Worm (Caenorhabditis elegans) whole organism, young adult: ENCODE results near the gene pfd-5.

Experiments used
- B0019.2 ChIP-seq: fragments of 200-800 bp; sonication (Bioruptor generic); conservative IDR thresholded peaks from 2 replicates; pipeline ENCODE4 v1.3.6; 2022; ENCODE audit warnings: missing genetic modification reagents, missing genetic modification characterization, missing compliant biosample characterization
- B0336.3 ChIP-seq: fragments of 200-800 bp; sonication (Bioruptor generic); IDR thresholded peaks from 2 replicates; pipeline ENCODE4 v1.3.6; 2022; ENCODE audit warnings: missing genetic modification characterization, missing compliant biosample characterization
- C06A6.2 ChIP-seq: fragments of 200-800 bp; sonication (Bioruptor generic); conservative IDR thresholded peaks from 2 replicates; pipeline ENCODE4 v1.3.6; 2022; ENCODE audit warnings: missing genetic modification characterization, missing compliant biosample characterization
- D2030.7 ChIP-seq: fragments of 200-800 bp; sonication (Bioruptor generic); IDR thresholded peaks from 2 replicates; pipeline ENCODE4 v1.3.6; 2022; ENCODE audit warnings: missing genetic modification reagents, missing genetic modification characterization, missing compliant biosample characterization
- F10E7.11 ChIP-seq: sonication (generic microtip); optimal IDR thresholded peaks from 2 replicates; lab custom pipeline; 2017; ENCODE audit warnings: mild to moderate bottlenecking, missing genetic modification characterization, moderate library complexity, missing compliant biosample characterization
- F23B12.7 ChIP-seq: sonication (generic microtip); optimal IDR thresholded peaks from 2 replicates; lab custom pipeline; 2017; ENCODE audit warnings: missing genetic modification characterization, mild to moderate bottlenecking, missing compliant biosample characterization, antibody characterized with exemption, moderate library complexity; ENCODE audit not compliant: insufficient read depth
- F49E8.2 ChIP-seq: sonication (generic microtip); optimal IDR thresholded peaks from 3 replicates; lab custom pipeline; 2017; ENCODE audit warnings: missing genetic modification characterization, mild to moderate bottlenecking, missing compliant biosample characterization, antibody characterized with exemption, moderate library complexity; ENCODE audit not compliant: insufficient read depth
- F52B5.7 ChIP-seq: sonication (generic microtip); optimal IDR thresholded peaks from 2 replicates; lab custom pipeline; 2016; ENCODE audit warnings: mild to moderate bottlenecking, missing genetic modification characterization, missing compliant biosample characterization
- F55B11.4 ChIP-seq: sonication (generic microtip); optimal IDR thresholded peaks from 2 replicates; lab custom pipeline; 2016; ENCODE audit warnings: missing compliant biosample characterization, missing genetic modification characterization, borderline replicate concordance; ENCODE audit not compliant: insufficient read depth
- F57A8.1 ChIP-seq: fragments of 200-800 bp; sonication (Bioruptor generic); optimal IDR thresholded peaks from 2 replicates; lab custom pipeline; 2018; ENCODE audit warnings: mild to moderate bottlenecking, missing genetic modification characterization, moderate library complexity, missing compliant biosample characterization
- K11D2.4 ChIP-seq: fragments of 200-800 bp; sonication (Bioruptor generic); IDR thresholded peaks from 2 replicates; pipeline ENCODE4 v1.3.6; 2022; ENCODE audit warnings: missing genetic modification reagents, missing genetic modification characterization, missing compliant biosample characterization
- K12H6.12 ChIP-seq: fragments of 200-800 bp; sonication (Bioruptor generic); optimal IDR thresholded peaks from 2 replicates; lab custom pipeline; 2018; ENCODE audit warnings: mild to moderate bottlenecking, missing genetic modification characterization, missing compliant biosample characterization
- T26A5.8 ChIP-seq: sonication (generic microtip); optimal IDR thresholded peaks from 2 replicates; lab custom pipeline; 2016; ENCODE audit warnings: missing genetic modification characterization, missing compliant biosample characterization
- Y56A3A.18 ChIP-seq: fragments of 200-800 bp; sonication (Bioruptor generic); IDR thresholded peaks from 2 replicates; pipeline ENCODE4 v1.3.6; 2022; ENCODE audit warnings: missing genetic modification reagents, missing genetic modification characterization, missing compliant biosample characterization
- ZK185.1 ChIP-seq: sonication (generic microtip); optimal IDR thresholded peaks from 2 replicates; lab custom pipeline; 2016; ENCODE audit warnings: mild to moderate bottlenecking, missing genetic modification characterization, missing compliant biosample characterization; ENCODE audit not compliant: poor library complexity, severe bottlenecking
- akir-1 ChIP-seq: fragments of 200-800 bp; sonication (Bioruptor generic); optimal IDR thresholded peaks from 2 replicates; lab custom pipeline; 2018; ENCODE audit warnings: mild to moderate bottlenecking, missing genetic modification characterization, moderate library complexity, missing compliant biosample characterization
- bed-1 ChIP-seq: fragments of 200-800 bp; sonication (Bioruptor generic); IDR thresholded peaks from 2 replicates; pipeline ENCODE4 v1.3.6; 2022; ENCODE audit warnings: missing genetic modification reagents, missing genetic modification characterization, missing compliant biosample characterization
- ccch-3 ChIP-seq: fragments of 200-800 bp; sonication (Bioruptor generic); optimal IDR thresholded peaks from 2 replicates; lab custom pipeline; 2018; ENCODE audit warnings: mild to moderate bottlenecking, missing genetic modification characterization, missing compliant biosample characterization
- ceh-100 ChIP-seq: fragments of 200-800 bp; sonication (Bioruptor generic); IDR thresholded peaks from 2 replicates; pipeline ENCODE4 v1.3.6; 2022; ENCODE audit warnings: missing genetic modification reagents, missing genetic modification characterization, missing compliant biosample characterization
- ceh-27 ChIP-seq: fragments of 200-800 bp; sonication (Bioruptor generic); optimal IDR thresholded peaks from 2 replicates; lab custom pipeline; 2018; ENCODE audit warnings: mild to moderate bottlenecking, missing genetic modification characterization, moderate library complexity, missing compliant biosample characterization
- ceh-40 ChIP-seq: fragments of 200-800 bp; sonication (Bioruptor generic); IDR thresholded peaks from 2 replicates; pipeline ENCODE4 v1.3.6; 2022; ENCODE audit warnings: missing genetic modification characterization, missing compliant biosample characterization
- chd-7 ChIP-seq: sonication (generic microtip); optimal IDR thresholded peaks from 2 replicates; lab custom pipeline; 2016; ENCODE audit warnings: mild to moderate bottlenecking, missing genetic modification characterization, moderate library complexity, missing compliant biosample characterization
- dpl-1 ChIP-seq: fragments of 150-350 bp; optimal IDR thresholded peaks from 2 replicates; lab custom pipeline; 2014; ENCODE audit warnings: missing biosample characterization, missing genetic modification reagents, missing genetic modification characterization
- egrh-3 ChIP-seq: fragments of 200-800 bp; sonication (Bioruptor generic); IDR thresholded peaks from 2 replicates; pipeline ENCODE4 v1.3.6; 2022; ENCODE audit warnings: missing genetic modification reagents, missing genetic modification characterization, missing compliant biosample characterization
- ets-4 ChIP-seq: fragments of 200-800 bp; sonication (Bioruptor generic); optimal IDR thresholded peaks from 2 replicates; lab custom pipeline; 2018; ENCODE audit warnings: mild to moderate bottlenecking, missing genetic modification characterization, missing compliant biosample characterization
- fkh-3 ChIP-seq: sonication (generic microtip); optimal IDR thresholded peaks from 2 replicates; lab custom pipeline; 2016; ENCODE audit warnings: mild to moderate bottlenecking, missing genetic modification characterization, missing compliant biosample characterization
- gei-17 ChIP-seq: fragments of 200-800 bp; sonication (Bioruptor generic); optimal IDR thresholded peaks from 2 replicates; lab custom pipeline; 2018; ENCODE audit warnings: mild to moderate bottlenecking, missing genetic modification characterization, missing compliant biosample characterization
- hlh-26 ChIP-seq: fragments of 200-800 bp; sonication (Bioruptor generic); conservative IDR thresholded peaks from 2 replicates; pipeline ENCODE4 v1.3.6; 2022; ENCODE audit warnings: missing genetic modification reagents, missing genetic modification characterization, missing compliant biosample characterization
- hrde-1 ChIP-seq: sonication (generic microtip); optimal IDR thresholded peaks from 2 replicates; lab custom pipeline; 2016; ENCODE audit warnings: missing genetic modification characterization, mild to moderate bottlenecking, missing compliant biosample characterization, moderate library complexity, missing genotype, missing genetic modification reagents, borderline replicate concordance
- let-607 ChIP-seq, 2 experiments: fragments of 200-800 bp in 1 of 2; sonication (Bioruptor generic) in 1 of 2; sonication (generic microtip) in 1 of 2; optimal IDR thresholded peaks; 2 replicates each; lab custom pipeline; 2016 to 2018; ENCODE audit warnings: mild to moderate bottlenecking in 2 of 2, missing compliant biosample characterization in 2 of 2, missing genetic modification characterization in 2 of 2, moderate library complexity in 2 of 2, missing genotype in 1 of 2
- lin-35 ChIP-seq, 3 experiments: fragments of 150-350 bp in 2 of 3; sonication (generic microtip) in 1 of 3; optimal IDR thresholded peaks; 2 replicates each; lab custom pipeline; 2014 to 2018; ENCODE audit warnings: missing biosample characterization in 3 of 3, missing genetic modification characterization in 3 of 3, missing genetic modification reagents in 3 of 3
- lin-40 ChIP-seq: sonication (generic microtip); optimal IDR thresholded peaks from 2 replicates; lab custom pipeline; 2016; ENCODE audit warnings: missing genetic modification characterization, mild to moderate bottlenecking, missing compliant biosample characterization, missing genotype, missing genetic modification reagents
- lsl-1 ChIP-seq: fragments of 200-800 bp; sonication (Bioruptor generic); optimal IDR thresholded peaks from 2 replicates; lab custom pipeline; 2018; ENCODE audit warnings: mild to moderate bottlenecking, missing genetic modification characterization, moderate library complexity, missing compliant biosample characterization
- madf-3 ChIP-seq: fragments of 200-800 bp; sonication (Bioruptor generic); IDR thresholded peaks from 2 replicates; pipeline ENCODE4 v1.3.6; 2022; ENCODE audit warnings: missing genetic modification reagents, missing genetic modification characterization, missing compliant biosample characterization
- mcd-1 ChIP-seq: fragments of 200-800 bp; sonication (Bioruptor generic); IDR thresholded peaks from 2 replicates; pipeline ENCODE4 v1.3.6; 2022; ENCODE audit warnings: missing genetic modification reagents, missing genetic modification characterization, missing compliant biosample characterization
- nhr-27 ChIP-seq: fragments of 200-800 bp; sonication (Bioruptor generic); optimal IDR thresholded peaks from 2 replicates; lab custom pipeline; 2018; ENCODE audit warnings: mild to moderate bottlenecking, missing genetic modification characterization, moderate library complexity, missing compliant biosample characterization
- nhr-90 ChIP-seq: sonication (generic microtip); optimal IDR thresholded peaks from 2 replicates; lab custom pipeline; 2016; ENCODE audit warnings: missing genotype, mild to moderate bottlenecking, missing genetic modification characterization, missing compliant biosample characterization
- repo-1 ChIP-seq: sonication (generic microtip); optimal IDR thresholded peaks from 2 replicates; lab custom pipeline; 2017; ENCODE audit warnings: mild to moderate bottlenecking, missing genetic modification characterization, missing compliant biosample characterization
- snpc-3.4 ChIP-seq: sonication (generic microtip); optimal IDR thresholded peaks from 2 replicates; lab custom pipeline; 2017; ENCODE audit warnings: missing genetic modification characterization, mild to moderate bottlenecking, missing compliant biosample characterization, antibody characterized with exemption, moderate library complexity, missing genotype, missing genetic modification reagents
- somi-1 ChIP-seq: fragments of 200-800 bp; sonication (Bioruptor generic); optimal IDR thresholded peaks from 2 replicates; lab custom pipeline; 2018; ENCODE audit warnings: mild to moderate bottlenecking, missing genetic modification characterization, missing compliant biosample characterization
- sptf-2 ChIP-seq: fragments of 200-800 bp; sonication (Bioruptor generic); optimal IDR thresholded peaks from 2 replicates; lab custom pipeline; 2018; ENCODE audit warnings: mild to moderate bottlenecking, missing genetic modification characterization, missing compliant biosample characterization
- tlf-1 ChIP-seq: fragments of 200-800 bp; sonication (Bioruptor generic); optimal IDR thresholded peaks from 2 replicates; lab custom pipeline; 2018; ENCODE audit warnings: mild to moderate bottlenecking, missing genetic modification characterization, missing compliant biosample characterization
- unc-130 ChIP-seq: sonication (generic microtip); optimal IDR thresholded peaks from 2 replicates; lab custom pipeline; 2016; ENCODE audit warnings: missing genetic modification reagents, missing genetic modification characterization, missing compliant biosample characterization
- xnd-1 ChIP-seq: sonication (generic microtip); optimal IDR thresholded peaks from 2 replicates; lab custom pipeline; 2016; ENCODE audit warnings: missing genotype, missing genetic modification reagents, missing genetic modification characterization, missing compliant biosample characterization
- zfh-2 ChIP-seq: fragments of 200-800 bp; sonication (Bioruptor generic); conservative IDR thresholded peaks from 2 replicates; pipeline ENCODE4 v1.3.6; 2022; ENCODE audit warnings: missing genetic modification reagents, missing genetic modification characterization, missing compliant biosample characterization
- ztf-25 ChIP-seq: fragments of 200-800 bp; sonication (Bioruptor generic); IDR thresholded peaks from 2 replicates; pipeline ENCODE4 v1.3.6; 2022; ENCODE audit warnings: missing genetic modification reagents, missing genetic modification characterization, missing compliant biosample characterization

pfd-5 gene

ce11 chrIII:7181822-7182221, 16.9 kb downstream of the pfd-5 start, which contains the start of gene epg-4 (continued):
- TF ChIP-seq egrh-3 (GFP tag; lab: Robert Waterston, UW) (no peak), nhr-90 (tag; lab: Kevin White, UChicago) (peak; percentile 28), tlf-1 (GFP tag; lab: Kevin White, UChicago) (peak; percentile 49), B0336.3 (GFP tag; lab: Robert Waterston, UW) (peak; percentile 70), madf-3 (GFP tag; lab: Robert Waterston, UW) (peak; percentile 81)

DNA sequence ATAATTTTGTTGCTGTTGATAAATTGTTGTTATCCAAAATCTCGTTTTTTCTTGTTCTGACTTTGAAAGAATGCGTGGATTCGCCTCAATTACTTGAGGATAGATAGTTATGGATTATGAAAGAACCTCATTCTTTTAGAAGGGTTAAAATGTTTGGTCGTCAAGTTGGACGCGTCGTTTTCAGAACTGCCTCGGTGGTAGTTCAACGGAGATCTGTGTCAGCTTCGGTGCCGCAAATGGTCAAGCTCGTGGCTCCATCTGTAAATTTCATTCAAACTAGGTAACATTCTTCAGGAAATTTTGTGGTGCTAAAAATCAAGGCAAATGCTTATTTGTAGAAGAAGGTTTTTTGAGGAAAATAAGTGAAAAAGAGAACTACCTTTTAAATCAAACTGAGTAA, 18.1 kb downstream of the pfd-5 start, which contains the start of gene ndab-2:
TSS of gene ndab-2 (plus strand) at position 140 of the 400 bp plus-strand sequence.
- no peak for TF ChIP-seq F52B5.7 (tag; lab: Kevin White, UChicago)
- no peak for TF ChIP-seq chd-7
- no peak for TF ChIP-seq ceh-27 (GFP tag; lab: Kevin White, UChicago)
- TF ChIP-seq somi-1 = no peak
- no peak for TF ChIP-seq bed-1 (GFP tag; lab: Robert Waterston, UW)
- TF ChIP-seq ceh-40 = no peak
- TF ChIP-seq B0019.2 (GFP tag; lab: Robert Waterston, UW) = no peak
- TF ChIP-seq ztf-25 = peak; percentile 52; the same call in 1 of the 2 replicates
- TF ChIP-seq lin-35 (GFP tag; optimal IDR thresholded peaks at IDR 0.05; lab: Kevin White, UChicago) = no peak
- TF ChIP-seq lin-40 = no peak
- TF ChIP-seq lsl-1 (GFP tag; lab: Kevin White, UChicago) = peak; percentile 33
- no peak for TF ChIP-seq sptf-2 (GFP tag; lab: Kevin White, UChicago)
- no peak for TF ChIP-seq unc-130
- peak; percentile 52 for TF ChIP-seq repo-1 (tag; lab: Kevin White, UChicago)
- TF ChIP-seq Y56A3A.18 = peak; percentile 75
- no peak for TF ChIP-seq fkh-3
- TF ChIP-seq F49E8.2 (tag; lab: Kevin White, UChicago) = peak; percentile 26
- no peak for TF ChIP-seq xnd-1 (tag; lab: Kevin White, UChicago)
- no peak; the same call in 1 of the 2 replicates for TF ChIP-seq D2030.7
- TF ChIP-seq F10E7.11 = no peak
- TF ChIP-seq snpc-3.4 (tag; lab: Kevin White, UChicago) = peak; percentile 57
- no peak for TF ChIP-seq K12H6.12 (tag; lab: Kevin White, UChicago)
- TF ChIP-seq hlh-26 (GFP tag; lab: Robert Waterston, UW) = no peak
- no peak for TF ChIP-seq dpl-1 (GFP tag; lab: Kevin White, UChicago)
- TF ChIP-seq ccch-3 = no peak
- TF ChIP-seq zfh-2 (GFP tag; lab: Robert Waterston, UW) = no peak
- no peak for TF ChIP-seq T26A5.8 (tag; lab: Kevin White, UChicago)
- no peak for TF ChIP-seq akir-1 (GFP tag; lab: Kevin White, UChicago)
- peak; percentile 59; the same call in 1 of the 2 replicates for TF ChIP-seq ceh-100 (GFP tag; lab: Robert Waterston, UW)
- no peak for TF ChIP-seq nhr-27 (tag; lab: Kevin White, UChicago)
- TF ChIP-seq C06A6.2 (GFP tag; lab: Robert Waterston, UW) = no peak
- TF ChIP-seq F23B12.7 (tag; lab: Kevin White, UChicago) = no peak
- TF ChIP-seq hrde-1 (tag; lab: Kevin White, UChicago) = peak; percentile 71
- TF ChIP-seq F57A8.1 (GFP tag; lab: Kevin White, UChicago) = no peak
- TF ChIP-seq F55B11.4 (tag; lab: Kevin White, UChicago) = no peak
- no peak for TF ChIP-seq K11D2.4 (GFP tag; lab: Robert Waterston, UW)
- TF ChIP-seq ets-4 (GFP tag; lab: Kevin White, UChicago) = no peak
- peak; percentile 47; the same call in 1 of the 2 replicates for TF ChIP-seq mcd-1
- TF ChIP-seq madf-3 (GFP tag; lab: Robert Waterston, UW) = peak; percentile 87
- no peak for TF ChIP-seq ZK185.1 (tag; lab: Kevin White, UChicago)
- peak; percentile 88 for TF ChIP-seq B0336.3 (GFP tag; lab: Robert Waterston, UW)
- no peak for TF ChIP-seq let-607 (tag; optimal IDR thresholded peaks at IDR 0.05; lab: Kevin White, UChicago)
- no peak for TF ChIP-seq gei-17 (GFP tag; lab: Kevin White, UChicago)
